Worm (Caenorhabditis elegans): ENCODE results near the gene best-3.

The best-3 gene

ce11 chrII:24559-24998 is 11.8 kb downstream of the best-3 start, which contains the start of gene enee-1 (continued):
- no peak for TF ChIP-seq ceh-16 (tag; optimal IDR thresholded peaks at IDR 0.05)
- no peak for TF ChIP-seq nhr-12 (tag; optimal IDR thresholded peaks at IDR 0.05)
- no peak for TF ChIP-seq ceh-82 (tag; optimal IDR thresholded peaks at IDR 0.05)
- peak; percentile 0 for TF ChIP-seq hmg-11 (tag; optimal IDR thresholded peaks at IDR 0.05)
- no peak for TF ChIP-seq fkh-2 (tag; optimal IDR thresholded peaks at IDR 0.05)
- peak; percentile 79 for TF ChIP-seq ztf-4 (tag; optimal IDR thresholded peaks at IDR 0.05)
- TF ChIP-seq nhr-67 (tag; optimal IDR thresholded peaks at IDR 0.05) = no peak

- TF ChIP-seq nhr-25 (tag; optimal IDR thresholded peaks at IDR 0.05) (peak; percentile 62), jun-1 (tag; optimal IDR thresholded peaks at IDR 0.05) (no peak)
Measured at ce11 chrII:28283-28682, 15.5 kb downstream of the best-3 start, which contains the start of gene F23F1.4. TSS of gene F23F1.4 (minus strand) at chrII:28423.

ce11 chrII:29578-29977 is 16.8 kb downstream of the best-3 start:
- TF ChIP-seq ama-1 (optimal IDR thresholded peaks at IDR 0.05) = no peak
- peak; percentile 45 for TF ChIP-seq nhr-25 (tag; optimal IDR thresholded peaks at IDR 0.05)
- TF ChIP-seq elt-3 (tag; optimal IDR thresholded peaks at IDR 0.05) = no peak
- no peak for TF ChIP-seq daf-12 (tag; optimal IDR thresholded peaks at IDR 0.05)

- TF ChIP-seq lin-15B (tag; optimal IDR thresholded peaks at IDR 0.05) (peak; percentile 38), ceh-28 (tag; optimal IDR thresholded peaks at IDR 0.05) (peak; percentile 44), R02D3.7 (tag; optimal IDR thresholded peaks at IDR 0.05) (peak; percentile 58), lin-39 (tag; optimal IDR thresholded peaks at IDR 0.05) (peak; percentile 2), nfya-1 (tag; optimal IDR thresholded peaks at IDR 0.05; ENCODE audit: insufficient read depth) (peak; percentile 41), pqm-1 (tag; optimal IDR thresholded peaks at IDR 0.05) (no peak), ZK546.5 (tag; optimal IDR thresholded peaks at IDR 0.05) (no peak)
Measured at ce11 chrII:31521-31920, 18.7 kb downstream of the best-3 start, which contains the start of the genes F23F1.5 and fbxc-54. TSS of gene F23F1.5 (minus strand) at chrII:31584. TSS of gene fbxc-54 (plus strand) at chrII:31719.

ce11 chrII:33904-34303 is 21.1 kb downstream of the best-3 start, which contains the start of gene F23F1.2:
TSS of gene F23F1.2 (plus strand) at chrII:34204.
- TF ChIP-seq R02D3.7 (tag; optimal IDR thresholded peaks at IDR 0.05) (no peak), sea-2 (GFP tag; optimal IDR thresholded peaks at IDR 0.05) (no peak), nhr-12 (tag; optimal IDR thresholded peaks at IDR 0.05) (no peak), elt-2 (tag; optimal IDR thresholded peaks at IDR 0.05) (no peak), ceh-82 (tag; optimal IDR thresholded peaks at IDR 0.05) (no peak), fkh-2 (tag; optimal IDR thresholded peaks at IDR 0.05) (no peak), zag-1 (tag; optimal IDR thresholded peaks at IDR 0.05) (no peak), nhr-76 (tag; optimal IDR thresholded peaks at IDR 0.05) (no peak), nhr-28 (tag; optimal IDR thresholded peaks at IDR 0.05) (no peak), unc-62 (GFP tag; optimal IDR thresholded peaks at IDR 0.05) (no peak), ama-1 (optimal IDR thresholded peaks at IDR 0.05) (no peak), nhr-43 (tag; optimal IDR thresholded peaks at IDR 0.05; ENCODE audit: poor library complexity, severe bottlenecking) (no peak), ceh-28 (tag; optimal IDR thresholded peaks at IDR 0.05) (no peak), elt-1 (tag; optimal IDR thresholded peaks at IDR 0.05) (no peak), fkh-10 (GFP tag; optimal IDR thresholded peaks at IDR 0.05) (no peak), nhr-67 (tag; optimal IDR thresholded peaks at IDR 0.05) (no peak), nhr-237 (tag; optimal IDR thresholded peaks at IDR 0.05) (no peak), unc-39 (tag; optimal IDR thresholded peaks at IDR 0.05) (no peak), skn-1 (tag; optimal IDR thresholded peaks at IDR 0.05) (no peak), egl-5 (tag; optimal IDR thresholded peaks at IDR 0.05) (no peak)

ce11 chrII:37213-37612 is 24.4 kb downstream of the best-3 start, which contains the start of gene F23F1.6:
TSS of gene F23F1.6 (minus strand) at chrII:37313.
- TF ChIP-seq nhr-237 (tag; optimal IDR thresholded peaks at IDR 0.05) = no peak
- TF ChIP-seq nhr-67 (tag; optimal IDR thresholded peaks at IDR 0.05) = no peak
- TF ChIP-seq fos-1 (tag; optimal IDR thresholded peaks at IDR 0.05) = no peak
- TF ChIP-seq lin-15B (tag; optimal IDR thresholded peaks at IDR 0.05) = no peak
- TF ChIP-seq ceh-82 (tag; optimal IDR thresholded peaks at IDR 0.05) = no peak
